Fruit fly (Drosophila melanogaster): ENCODE results near the gene CG17258.

Gene CG17258

DNA sequence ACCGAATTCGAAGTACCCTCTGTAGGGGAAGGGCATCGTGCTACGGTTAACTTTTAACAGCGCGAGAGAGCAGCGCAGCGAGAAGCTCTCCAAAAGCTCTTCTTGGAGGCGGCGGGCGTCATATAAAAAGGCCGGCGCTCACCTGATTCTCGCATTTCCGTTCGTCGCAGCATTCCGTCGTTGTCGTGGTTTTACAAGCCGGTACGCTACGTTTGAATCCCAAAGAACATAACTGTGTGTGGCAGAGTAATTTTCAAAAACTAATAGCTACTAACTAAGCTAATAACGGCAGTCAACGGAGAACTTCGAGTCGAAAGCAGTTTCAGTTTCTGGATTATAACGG, 21.3 kb upstream of the CG17258 start, which contains the start of gene FASN1 (continued):
- TF ChIP-seq dm (GFP tag; optimal IDR thresholded peaks at IDR 0.05) (no peak), CG11093 (GFP tag; IDR thresholded peaks at IDR 0.05) (no peak), jigr1 (GFP tag; IDR thresholded peaks at IDR 0.05) (no peak), Taf1 (GFP tag; IDR thresholded peaks at IDR 0.05) (no peak), Ravus (GFP tag; IDR thresholded peaks at IDR 0.05) (no peak), Nf-YB (GFP tag; optimal IDR thresholded peaks at IDR 0.05) (no peak), cad (GFP tag; optimal IDR thresholded peaks at IDR 0.05) (no peak), pfk (GFP tag; optimal IDR thresholded peaks at IDR 0.05) (peak; percentile 33), CG31365 (tag; optimal IDR thresholded peaks at IDR 0.05) (no peak), CG4617 (GFP tag; optimal IDR thresholded peaks at IDR 0.05; ENCODE audit: borderline replicate concordance) (no peak), CG12071 (GFP tag; optimal IDR thresholded peaks at IDR 0.05) (peak; percentile 65), HmgD (GFP tag; optimal IDR thresholded peaks at IDR 0.05) (no peak), sens (GFP tag) (peak; percentile 43), Tbp (GFP tag; optimal IDR thresholded peaks at IDR 0.05) (no peak), CG6254 (GFP tag; optimal IDR thresholded peaks at IDR 0.05) (no peak), Ptx1 (GFP tag; IDR thresholded peaks at IDR 0.05) (no peak), cwo (GFP tag; optimal IDR thresholded peaks at IDR 0.05) (no peak), Lhr (GFP tag; optimal IDR thresholded peaks at IDR 0.05) (no peak), CHES-1-like (GFP tag; optimal IDR thresholded peaks at IDR 0.05) (no peak), p53 (GFP tag; optimal IDR thresholded peaks at IDR 0.05) (no peak), bab2 (GFP tag; optimal IDR thresholded peaks at IDR 0.05) (no peak), CG10959 (GFP tag; IDR thresholded peaks at IDR 0.05) (no peak), Fer3 (tag; optimal IDR thresholded peaks at IDR 0.05) (no peak), CG34224 (GFP tag; IDR thresholded peaks at IDR 0.05; ENCODE audit: partially characterized antibody) (no peak), CG8478 (optimal IDR thresholded peaks at IDR 0.05) (no peak), Sox102F (GFP tag; optimal IDR thresholded peaks at IDR 0.05) (no peak), gt (GFP tag; IDR thresholded peaks at IDR 0.05) (no peak), gcm (GFP tag; optimal IDR thresholded peaks at IDR 0.05) (no peak), Asciz (GFP tag; optimal IDR thresholded peaks at IDR 0.05) (no peak), MBD-R2 (GFP tag; IDR thresholded peaks at IDR 0.05) (peak; percentile 31; the same call in 1 of the 2 replicates), sc (optimal IDR thresholded peaks at IDR 0.05) (no peak), sc (GFP tag; optimal IDR thresholded peaks at IDR 0.05) (no peak), CG17361 (GFP tag; IDR thresholded peaks at IDR 0.05) (no peak), usp (GFP tag; optimal IDR thresholded peaks at IDR 0.05) (no peak), CG2889 (GFP tag; IDR thresholded peaks at IDR 0.05) (no peak), CG17912 (GFP tag; optimal IDR thresholded peaks at IDR 0.05) (no peak), slou (GFP tag; optimal IDR thresholded peaks at IDR 0.05) (no peak), CG8290 (GFP tag; optimal IDR thresholded peaks at IDR 0.05) (no peak), CG8290 (tag; optimal IDR thresholded peaks at IDR 0.05) (peak in 1 of 2 experiments; percentile 68), wor (GFP tag; IDR thresholded peaks at IDR 0.05) (no peak), CG7987 (GFP tag; optimal IDR thresholded peaks at IDR 0.05) (peak; percentile 64), HHEX (GFP tag; optimal IDR thresholded peaks at IDR 0.05) (peak; percentile 14), Trl (optimal IDR thresholded peaks at IDR 0.05) (peak; percentile 63 to 70), Trl (GFP tag; optimal IDR thresholded peaks at IDR 0.05) (no peak), CG1832 (GFP tag; optimal IDR thresholded peaks at IDR 0.05) (no peak), C15 (GFP tag; IDR thresholded peaks at IDR 0.05) (no peak), lmd (GFP tag; IDR thresholded peaks at IDR 0.05) (no peak), dmrt99B (tag; optimal IDR thresholded peaks at IDR 0.05) (no peak), fd96Cb (tag; optimal IDR thresholded peaks at IDR 0.05) (no peak), emc (GFP tag; optimal IDR thresholded peaks at IDR 0.05) (no peak), chn (GFP tag; optimal IDR thresholded peaks at IDR 0.05) (no peak), sd (tag; optimal IDR thresholded peaks at IDR 0.05) (peak; percentile 39), sna (GFP tag; IDR thresholded peaks at IDR 0.05; ENCODE audit: partially characterized antibody) (no peak), CG4854 (GFP tag; optimal IDR thresholded peaks at IDR 0.05) (no peak)
